Fruit fly (Drosophila melanogaster) whole organism, pupa: Measurements from ENCODE around the gene mts.
A peak's percentile ranks its signal among the peaks of the same experiment; 100 is the strongest.

Experiments used
- CG10348 ChIP-seq: fragments of 200-800 bp; sonication (Bioruptor generic); IDR thresholded peaks from 2 replicates; pipeline ENCODE4 v1.3.6; 2022; ENCODE audit warnings: missing biosample characterization, missing genetic modification characterization
- CG12605 ChIP-seq: fragments of 200-800 bp; sonication (Bioruptor generic); IDR thresholded peaks from 2 replicates; pipeline ENCODE4 v1.3.6; 2022; ENCODE audit warnings: missing biosample characterization, missing genetic modification characterization
- CG13204 ChIP-seq: fragments of 200-800 bp; sonication (Bioruptor generic); optimal IDR thresholded peaks from 2 replicates; lab custom pipeline; 2018; ENCODE audit warnings: missing biosample characterization, mild to moderate bottlenecking, missing genetic modification characterization, moderate library complexity
- CG14655 ChIP-seq: fragments of 200-800 bp; sonication (Bioruptor generic); optimal IDR thresholded peaks from 3 replicates; lab custom pipeline; 2017; ENCODE audit warnings: mild to moderate bottlenecking, missing biosample characterization, missing genetic modification reagents, missing genetic modification characterization
- CG15710 ChIP-seq: fragments of 200-800 bp; sonication (Bioruptor generic); optimal IDR thresholded peaks from 2 replicates; lab custom pipeline; 2018; ENCODE audit warnings: missing biosample characterization, mild to moderate bottlenecking, missing genetic modification characterization, moderate library complexity
- CG17806 ChIP-seq: fragments of 200-800 bp; sonication (Bioruptor generic); optimal IDR thresholded peaks from 2 replicates; lab custom pipeline; 2018; ENCODE audit warnings: missing biosample characterization, mild to moderate bottlenecking, missing genetic modification characterization, moderate library complexity
- CG32121 ChIP-seq: fragments of 200-800 bp; sonication (Bioruptor generic); IDR thresholded peaks from 2 replicates; pipeline ENCODE4 v1.3.6; 2022; ENCODE audit warnings: missing biosample characterization, missing genetic modification characterization
- CG34367 ChIP-seq: fragments of 200-800 bp; sonication (Bioruptor generic); optimal IDR thresholded peaks from 2 replicates; lab custom pipeline; 2018; ENCODE audit warnings: missing biosample characterization, mild to moderate bottlenecking, missing genetic modification characterization
- CG4496 ChIP-seq: fragments of 200-800 bp; sonication (Bioruptor generic); IDR thresholded peaks from 3 replicates; pipeline ENCODE4 v1.3.6; 2022; ENCODE audit warnings: missing biosample characterization, missing genetic modification characterization
- CG8159 ChIP-seq: fragments of 200-800 bp; sonication (Bioruptor generic); optimal IDR thresholded peaks from 3 replicates; lab custom pipeline; 2018; ENCODE audit warnings: missing biosample characterization, mild to moderate bottlenecking, missing genetic modification characterization, moderate library complexity
- CG8301 ChIP-seq: fragments of 200-800 bp; sonication (Bioruptor generic); optimal IDR thresholded peaks from 2 replicates; lab custom pipeline; 2018; ENCODE audit warnings: missing biosample characterization, mild to moderate bottlenecking, missing genetic modification characterization
- CG9948 ChIP-seq: fragments of 200-800 bp; sonication (Bioruptor generic); optimal IDR thresholded peaks from 2 replicates; lab custom pipeline; 2018; ENCODE audit warnings: missing biosample characterization, mild to moderate bottlenecking, missing genetic modification characterization, moderate library complexity
- D1 ChIP-seq: fragments of 200-800 bp; sonication (Bioruptor generic); optimal IDR thresholded peaks from 2 replicates; lab custom pipeline; 2018; ENCODE audit warnings: missing biosample characterization, mild to moderate bottlenecking, missing genetic modification characterization, moderate library complexity
- EcR ChIP-seq: fragments of 200-800 bp; sonication (Bioruptor generic); optimal IDR thresholded peaks from 3 replicates; lab custom pipeline; 2019; ENCODE audit warnings: missing biosample characterization, missing genetic modification characterization, mild to moderate bottlenecking, moderate library complexity, missing genetic modification reagents
- Ets98B ChIP-seq: fragments of 200-800 bp; sonication (Bioruptor generic); IDR thresholded peaks from 2 replicates; pipeline ENCODE4 v1.3.6; 2022; ENCODE audit warnings: missing biosample characterization, missing genetic modification characterization
- Pif1A ChIP-seq: fragments of 200-800 bp; sonication (Bioruptor generic); optimal IDR thresholded peaks from 3 replicates; lab custom pipeline; 2016; ENCODE audit warnings: missing biosample characterization, missing genetic modification characterization
- Pif1B ChIP-seq: fragments of 200-800 bp; sonication (Bioruptor generic); optimal IDR thresholded peaks from 3 replicates; lab custom pipeline; 2016; ENCODE audit warnings: missing biosample characterization, missing genetic modification characterization
- Snoo ChIP-seq: fragments of 200-800 bp; sonication (Bioruptor generic); optimal IDR thresholded peaks from 3 replicates; lab custom pipeline; 2017; ENCODE audit warnings: missing biosample characterization, mild to moderate bottlenecking, missing genetic modification characterization, inconsistent platforms
- fd96Ca ChIP-seq: fragments of 200-800 bp; sonication (Bioruptor generic); IDR thresholded peaks from 3 replicates; pipeline ENCODE4 v1.3.6; 2022; ENCODE audit warnings: missing biosample characterization, missing genetic modification characterization
- gl ChIP-seq: fragments of 200-800 bp; sonication (Bioruptor generic); optimal IDR thresholded peaks from 2 replicates; lab custom pipeline; 2018; ENCODE audit warnings: missing biosample characterization, mild to moderate bottlenecking, missing genetic modification characterization
- rn ChIP-seq: fragments of 200-800 bp; sonication (Bioruptor generic); IDR thresholded peaks from 2 replicates; pipeline ENCODE4 v1.3.6; 2022; ENCODE audit warnings: missing biosample characterization, missing genetic modification characterization

The mts gene

DNA sequence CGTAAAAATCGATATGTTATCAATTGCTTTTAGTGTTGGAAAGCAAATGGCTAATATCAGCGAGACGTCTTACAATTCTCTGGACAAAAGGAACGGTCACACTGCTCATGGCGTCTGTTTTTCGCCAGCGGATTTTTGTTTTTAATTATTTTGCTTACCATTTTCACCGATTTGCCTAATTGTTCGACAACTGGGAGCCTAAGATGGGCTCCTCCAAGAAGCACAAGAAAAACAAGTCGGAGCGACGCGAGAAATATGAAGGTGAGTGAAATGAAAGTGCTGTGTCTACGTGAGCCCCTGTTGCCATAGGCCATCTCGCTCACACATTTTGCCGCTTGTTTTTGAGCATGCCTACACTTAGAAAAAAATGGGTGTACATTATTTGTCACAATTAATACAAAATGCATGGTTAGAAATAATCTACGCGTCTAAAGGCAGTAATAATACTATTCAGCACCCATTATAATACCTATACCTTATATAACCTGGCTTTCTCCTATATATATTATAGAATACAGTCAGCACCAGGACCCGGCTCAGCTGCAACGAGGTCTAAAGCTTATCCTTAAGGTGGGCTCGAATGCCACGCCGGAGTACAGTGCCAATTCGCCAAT lies 44.6 kb upstream of the mts start, which contains the start of gene Brd7-9:
TSS of gene Brd7-9 (plus strand) at position 78 of the 614 bp plus-strand sequence.
- TF ChIP-seq Snoo: no peak
- TF ChIP-seq CG13204 (GFP tag; lab: Kevin White, UChicago): no peak
- peak; percentile 82 for TF ChIP-seq CG12605 (GFP tag; lab: Robert Waterston, UW)
- no peak for TF ChIP-seq CG9948 (tag; lab: Kevin White, UChicago)
- TF ChIP-seq CG8301 (tag; lab: Kevin White, UChicago): peak; percentile 80
- TF ChIP-seq CG14655: peak; percentile 80
- TF ChIP-seq fd96Ca (GFP tag; lab: Robert Waterston, UW): peak; percentile 74
- TF ChIP-seq CG34367 (tag; lab: Kevin White, UChicago): peak; percentile 59
- peak; percentile 51 for TF ChIP-seq gl (tag; lab: Kevin White, UChicago)
- no peak for TF ChIP-seq CG10348 (GFP tag; lab: Robert Waterston, UW)
- TF ChIP-seq CG17806 (tag; lab: Kevin White, UChicago): no peak
- TF ChIP-seq CG4496 (GFP tag; lab: Robert Waterston, UW): peak; percentile 91
- TF ChIP-seq EcR (GFP tag; lab: Kevin White, UChicago): no peak
- peak; percentile 68 for TF ChIP-seq CG8159 (tag; lab: Kevin White, UChicago)
- no peak for TF ChIP-seq CG15710
- TF ChIP-seq Pif1A (GFP tag; lab: Kevin White, UChicago): peak; percentile 80
- peak; percentile 86 for TF ChIP-seq Ets98B (GFP tag; lab: Robert Waterston, UW)
- no peak for TF ChIP-seq D1
- peak; percentile 79 for TF ChIP-seq CG32121 (GFP tag; lab: Robert Waterston, UW)
- TF ChIP-seq Pif1B (GFP tag; lab: Kevin White, UChicago): peak; percentile 79
- 0 out of 2 replicates have a peak, but pooled peaks have one; percentile 7 for TF ChIP-seq rn (GFP tag; lab: Robert Waterston, UW)

DNA sequence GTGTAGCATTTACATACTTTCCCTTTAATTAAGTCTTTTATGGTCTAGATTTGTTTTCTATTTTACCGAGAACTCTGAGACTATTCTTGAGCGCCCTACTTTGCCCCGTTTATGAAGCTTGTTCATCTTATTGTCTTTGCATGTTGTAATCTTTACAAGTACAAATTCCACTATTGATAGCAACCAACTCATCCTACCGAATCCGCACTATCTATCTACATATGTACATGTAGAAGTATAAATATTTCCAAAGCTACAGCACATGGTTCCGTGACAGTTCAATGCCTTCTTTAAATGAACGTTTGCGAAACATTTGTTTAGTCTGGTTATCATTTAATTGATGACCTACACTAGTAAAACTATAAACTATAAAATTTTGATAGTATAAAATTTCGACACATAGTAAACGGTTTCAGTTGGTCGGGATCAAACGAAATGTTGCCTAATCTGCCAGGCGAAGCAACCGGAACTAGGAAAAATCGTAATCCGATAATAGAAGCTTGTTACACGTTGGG lies 38.4 kb upstream of the mts start:
- TF ChIP-seq Ets98B (GFP tag; lab: Robert Waterston, UW): peak; percentile 9; the same call in 1 of the 2 replicates
- no peak for TF ChIP-seq CG8301 (tag; lab: Kevin White, UChicago)

DNA sequence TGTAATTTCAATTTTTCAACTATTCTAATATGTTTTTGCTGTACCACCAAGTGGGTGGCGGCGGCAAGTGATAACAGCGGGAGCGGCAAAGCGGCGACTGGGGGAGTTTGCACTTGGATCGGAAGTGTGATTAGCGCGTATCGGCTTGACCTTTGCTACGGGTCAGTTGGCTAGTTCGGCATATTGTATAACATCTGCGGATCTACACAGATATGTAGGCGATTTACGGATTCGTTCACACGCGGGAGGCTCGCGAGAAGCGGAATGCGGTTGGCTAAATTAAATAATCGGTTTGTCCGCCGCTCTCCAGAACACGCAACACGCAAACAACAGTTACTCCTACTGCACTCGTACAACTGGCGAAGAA lies 37.4 kb upstream of the mts start:
- TF ChIP-seq CG17806 (tag; lab: Kevin White, UChicago): no peak
- no peak for TF ChIP-seq CG13204 (GFP tag; lab: Kevin White, UChicago)
- no peak for TF ChIP-seq CG9948 (tag; lab: Kevin White, UChicago)
- no peak for TF ChIP-seq CG34367 (tag; lab: Kevin White, UChicago)
- TF ChIP-seq rn (GFP tag; lab: Robert Waterston, UW): no peak
- no peak for TF ChIP-seq gl (tag; lab: Kevin White, UChicago)
- TF ChIP-seq EcR (GFP tag; lab: Kevin White, UChicago): no peak
- TF ChIP-seq CG8159 (tag; lab: Kevin White, UChicago): no peak
- no peak for TF ChIP-seq CG8301 (tag; lab: Kevin White, UChicago)
- no peak for TF ChIP-seq CG15710
- TF ChIP-seq fd96Ca (GFP tag; lab: Robert Waterston, UW): no peak

DNA sequence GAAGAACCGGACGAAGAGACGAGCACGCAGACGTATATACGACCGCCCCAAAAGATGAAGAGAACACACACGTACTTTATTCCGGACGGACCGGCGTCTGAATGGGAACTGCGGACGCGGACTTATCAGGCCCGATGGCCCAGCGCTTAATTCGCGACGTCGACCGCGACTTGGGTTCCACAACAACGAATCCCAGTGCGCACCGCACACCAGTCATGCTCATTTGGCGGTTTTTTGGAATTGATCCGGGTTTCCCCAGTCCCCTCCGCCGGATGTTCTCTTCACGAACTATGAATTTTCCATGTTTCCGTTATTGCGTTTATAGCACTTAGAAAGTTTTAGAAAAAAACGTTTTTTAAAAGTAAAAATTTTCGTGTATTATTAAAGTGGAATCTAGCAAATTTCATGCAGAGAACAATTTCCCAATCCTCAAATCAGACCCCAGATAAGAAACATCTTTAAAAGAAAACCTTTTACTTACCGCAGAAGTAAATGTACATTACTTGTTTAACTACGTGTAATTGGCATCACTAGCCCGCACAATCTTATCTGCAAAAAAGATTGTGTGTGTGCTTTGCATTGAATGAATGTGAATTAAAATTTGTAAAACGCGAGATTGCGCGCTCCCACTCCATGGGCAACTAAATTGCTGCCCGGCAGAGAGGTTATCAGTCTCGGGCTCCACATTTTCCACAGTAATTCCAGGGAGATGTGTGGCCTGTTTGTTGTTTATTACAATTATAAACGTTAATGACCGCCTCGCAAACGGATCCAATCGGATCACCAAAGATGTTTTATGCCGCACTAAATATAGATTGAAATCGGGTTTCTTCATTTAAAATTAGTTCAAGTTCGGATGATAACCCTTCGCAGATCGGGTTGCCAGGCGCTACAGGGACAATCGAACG lies 36.7 kb upstream of the mts start, which contains the start of gene CG7149:
TSS of gene CG7149 (minus strand) at position 110 of the 908 bp plus-strand sequence.
- TF ChIP-seq EcR (GFP tag; lab: Kevin White, UChicago) (peak; percentile 52), Snoo (peak; percentile 25), CG17806 (tag; lab: Kevin White, UChicago) (no peak), Pif1B (GFP tag; lab: Kevin White, UChicago) (no peak), CG8159 (tag; lab: Kevin White, UChicago) (peak; percentile 46), fd96Ca (GFP tag; lab: Robert Waterston, UW) (peak; percentile 13; the same call in 1 of the 3 replicates), CG4496 (GFP tag; lab: Robert Waterston, UW) (peak; percentile 37; the same call in 1 of the 3 replicates), CG14655 (peak; percentile 20), CG12605 (GFP tag; lab: Robert Waterston, UW) (0 out of 2 replicates have a peak, but pooled peaks have one; percentile 11), CG13204 (GFP tag; lab: Kevin White, UChicago) (peak; percentile 67)

dm6 chr2L:7791356-7791738 lies 36.1 kb upstream of the mts start:
- TF ChIP-seq fd96Ca (GFP tag; lab: Robert Waterston, UW) (no peak), EcR (GFP tag; lab: Kevin White, UChicago) (no peak), Pif1B (GFP tag; lab: Kevin White, UChicago) (no peak), CG8159 (tag; lab: Kevin White, UChicago) (no peak), CG10348 (GFP tag; lab: Robert Waterston, UW) (no peak), CG14655 (no peak), CG13204 (GFP tag; lab: Kevin White, UChicago) (no peak), CG15710 (no peak), Pif1A (GFP tag; lab: Kevin White, UChicago) (no peak), D1 (no peak), rn (GFP tag; lab: Robert Waterston, UW) (no peak), Snoo (no peak), CG32121 (GFP tag; lab: Robert Waterston, UW) (no peak), CG4496 (GFP tag; lab: Robert Waterston, UW) (no peak), CG12605 (GFP tag; lab: Robert Waterston, UW) (no peak), CG34367 (tag; lab: Kevin White, UChicago) (no peak)
- TF ChIP-seq, all 21 proteins: peak for 0
